Fruit fly (Drosophila melanogaster): ENCODE data around the gene CG14262.

CG14262 gene

DNA sequence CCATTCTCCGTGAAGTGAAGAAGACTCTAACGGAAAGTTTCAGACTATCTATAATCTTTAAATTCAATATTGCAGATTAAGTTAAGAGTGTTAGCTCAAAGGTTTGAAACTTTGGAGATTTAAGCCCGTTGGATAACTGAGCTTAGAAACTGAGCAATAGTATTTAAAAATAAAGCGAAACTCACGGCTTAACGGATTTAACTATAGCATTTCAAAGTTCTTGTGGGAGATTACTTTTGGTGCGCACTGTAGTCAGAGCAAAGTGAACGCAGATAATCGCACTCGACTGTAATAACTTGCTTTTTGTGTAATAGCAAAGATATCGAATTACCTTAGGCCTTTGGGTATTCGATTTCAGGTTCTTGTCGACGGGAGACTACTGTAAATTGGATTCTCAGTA is 17.1 kb upstream of the CG14262 start, which contains the start of gene mrt (continued):
- TF ChIP-seq ttk (GFP tag; IDR thresholded peaks at IDR 0.05) (no peak), CG10209 (GFP tag; optimal IDR thresholded peaks at IDR 0.05) (peak; percentile 18), Adf1 (GFP tag; IDR thresholded peaks at IDR 0.05) (no peak), lola (GFP tag; optimal IDR thresholded peaks at IDR 0.05) (peak in 1 of 3 experiments; percentile 23), CG12942 (GFP tag; optimal IDR thresholded peaks at IDR 0.05) (peak; percentile 21), gt (GFP tag; IDR thresholded peaks at IDR 0.05) (no peak), CG16779 (GFP tag; IDR thresholded peaks at IDR 0.05) (no peak), HLH4C (GFP tag; IDR thresholded peaks at IDR 0.05; ENCODE audit: partially characterized antibody) (no peak; the same call in 2 of the 3 replicates), h (optimal IDR thresholded peaks at IDR 0.05) (no peak), Gsc (GFP tag; IDR thresholded peaks at IDR 0.05) (no peak), CG17385 (GFP tag; optimal IDR thresholded peaks at IDR 0.05) (peak; percentile 60), HLH54F (GFP tag; optimal IDR thresholded peaks at IDR 0.05) (peak; percentile 55), Poxn (GFP tag; IDR thresholded peaks at IDR 0.05) (no peak), YL-1 (GFP tag; optimal IDR thresholded peaks at IDR 0.05) (no peak), ranshi (GFP tag; IDR thresholded peaks at IDR 0.05) (peak; percentile 55; the same call in 1 of the 2 replicates), CG6654 (GFP tag; optimal IDR thresholded peaks at IDR 0.05) (no peak), sqz (GFP tag; optimal IDR thresholded peaks at IDR 0.05) (no peak), gce (GFP tag; IDR thresholded peaks at IDR 0.05) (peak; percentile 29; the same call in 1 of the 3 replicates), CG17612 (GFP tag; IDR thresholded peaks at IDR 0.05) (no peak), cato (GFP tag; optimal IDR thresholded peaks at IDR 0.05; ENCODE audit: borderline replicate concordance) (no peak), CG7839 (tag; optimal IDR thresholded peaks at IDR 0.05) (peak; percentile 71), CG34422 (GFP tag; IDR thresholded peaks at IDR 0.05) (peak; percentile 21; the same call in 1 of the 3 replicates), CG18599 (GFP tag; optimal IDR thresholded peaks at IDR 0.05) (peak; percentile 55), CG1024 (GFP tag; IDR thresholded peaks at IDR 0.05) (no peak), wor (GFP tag; IDR thresholded peaks at IDR 0.05) (no peak), CG14965 (GFP tag; optimal IDR thresholded peaks at IDR 0.05; ENCODE audit: borderline replicate concordance) (no peak), row (GFP tag; IDR thresholded peaks at IDR 0.05) (peak; percentile 88), CG13123 (GFP tag; optimal IDR thresholded peaks at IDR 0.05) (no peak), salm (tag; optimal IDR thresholded peaks at IDR 0.05) (peak; percentile 17), NFAT (GFP tag; IDR thresholded peaks at IDR 0.05) (peak; percentile 53; the same call in 1 of the 2 replicates), tup (GFP tag; optimal IDR thresholded peaks at IDR 0.05) (no peak), wdn (GFP tag; IDR thresholded peaks at IDR 0.05) (0 out of 2 replicates have a peak, but pooled peaks have one; percentile 6), scrt (GFP tag; optimal IDR thresholded peaks at IDR 0.05) (peak; percentile 42), Camta (GFP tag; optimal IDR thresholded peaks at IDR 0.05) (peak; percentile 31), nau (GFP tag; optimal IDR thresholded peaks at IDR 0.05) (peak; percentile 23), B-H1 (GFP tag; IDR thresholded peaks at IDR 0.05) (peak; percentile 14; the same call in 1 of the 3 replicates), fd64A (GFP tag; optimal IDR thresholded peaks at IDR 0.05) (no peak), CG11695 (GFP tag; IDR thresholded peaks at IDR 0.05) (0 out of 3 replicates have a peak, but pooled peaks have one; percentile 43), gem (tag; optimal IDR thresholded peaks at IDR 0.05) (peak; percentile 66), trh (GFP tag; optimal IDR thresholded peaks at IDR 0.05) (no peak), psq (GFP tag; optimal IDR thresholded peaks at IDR 0.05) (peak; percentile 21), CG11398 (GFP tag; optimal IDR thresholded peaks at IDR 0.05) (peak; percentile 46), E2f2 (GFP tag; IDR thresholded peaks at IDR 0.05) (peak; percentile 19; the same call in 1 of the 2 replicates), Max (GFP tag; optimal IDR thresholded peaks at IDR 0.05) (peak; percentile 34), CG3726 (GFP tag; IDR thresholded peaks at IDR 0.05) (no peak), Fer2 (tag; optimal IDR thresholded peaks at IDR 0.05) (peak; percentile 54), CG7372 (GFP tag; IDR thresholded peaks at IDR 0.05) (0 out of 2 replicates have a peak, but pooled peaks have one; percentile 46), sisA (GFP tag; IDR thresholded peaks at IDR 0.05) (peak; percentile 53), BtbVII (GFP tag; optimal IDR thresholded peaks at IDR 0.05) (no peak), zen2 (GFP tag; IDR thresholded peaks at IDR 0.05; ENCODE audit: partially characterized antibody) (no peak), Sry-β (GFP tag; optimal IDR thresholded peaks at IDR 0.05) (no peak)
